Worm (Caenorhabditis elegans): ENCODE data around the gene F53F4.4.

The F53F4.4 gene

ce11 chrV:13593083-13593482 is at the start of gene F53F4.4:
TSS of gene F53F4.4 (plus strand) at chrV:13593383.
- TF ChIP-seq elt-3 (tag; optimal IDR thresholded peaks at IDR 0.05) (no peak), aly-2 (tag; optimal IDR thresholded peaks at IDR 0.05) (no peak), efl-1 (optimal IDR thresholded peaks at IDR 0.05) (no peak), efl-1 (GFP tag; optimal IDR thresholded peaks at IDR 0.05 in 1 of 2) (peak in 1 of 2 experiments; percentile 67), blmp-1 (tag; optimal IDR thresholded peaks at IDR 0.05) (peak; percentile 59)

- peak; percentile 67 for TF ChIP-seq fkh-4 (tag; optimal IDR thresholded peaks at IDR 0.05; ENCODE audit: borderline replicate concordance)
- no peak for TF ChIP-seq fkh-10 (GFP tag; optimal IDR thresholded peaks at IDR 0.05)
- TF ChIP-seq lin-35 (GFP tag; optimal IDR thresholded peaks at IDR 0.05), result peak; percentile 73
- TF ChIP-seq ztf-4 (tag; optimal IDR thresholded peaks at IDR 0.05), result no peak
- TF ChIP-seq nhr-28 (tag; optimal IDR thresholded peaks at IDR 0.05), result no peak
- TF ChIP-seq lin-39 (tag; optimal IDR thresholded peaks at IDR 0.05), result no peak
- TF ChIP-seq C16A3.4 (tag; optimal IDR thresholded peaks at IDR 0.05), result peak; percentile 24
- peak; percentile 8 for TF ChIP-seq fos-1 (tag; optimal IDR thresholded peaks at IDR 0.05)
- TF ChIP-seq C04F5.9 (tag; optimal IDR thresholded peaks at IDR 0.05), result peak; percentile 8
- no peak for TF ChIP-seq tlp-1 (tag; optimal IDR thresholded peaks at IDR 0.05)
- TF ChIP-seq lin-14 (GFP tag; optimal IDR thresholded peaks at IDR 0.05), result peak; percentile 70
- TF ChIP-seq ama-1 (optimal IDR thresholded peaks at IDR 0.05), result no peak
- TF ChIP-seq nhr-84 (tag; optimal IDR thresholded peaks at IDR 0.05), result no peak
- TF ChIP-seq tbx-2 (tag; optimal IDR thresholded peaks at IDR 0.05), result peak; percentile 62
- no peak for TF ChIP-seq nhr-77 (tag; optimal IDR thresholded peaks at IDR 0.05)
- TF ChIP-seq sup-37 (GFP tag; optimal IDR thresholded peaks at IDR 0.05), result no peak
- TF ChIP-seq mab-9 (GFP tag; IDR thresholded peaks at IDR 0.05), result no peak
- TF ChIP-seq mef-2 (tag; optimal IDR thresholded peaks at IDR 0.05), result no peak
- TF ChIP-seq efl-3 (GFP tag; optimal IDR thresholded peaks at IDR 0.05), result no peak
- peak; percentile 17 for TF ChIP-seq F16B12.6 (tag; optimal IDR thresholded peaks at IDR 0.05)
- TF ChIP-seq lir-3 (tag; optimal IDR thresholded peaks at IDR 0.05; ENCODE audit: poor library complexity), result peak; percentile 88
- no peak for TF ChIP-seq ceh-63 (GFP tag; optimal IDR thresholded peaks at IDR 0.05)
- no peak for TF ChIP-seq ets-5 (GFP tag; IDR thresholded peaks at IDR 0.05)
- TF ChIP-seq nhr-237 (tag; optimal IDR thresholded peaks at IDR 0.05), result no peak
- peak; percentile 62 for TF ChIP-seq isw-1 (GFP tag; IDR thresholded peaks at IDR 0.05)
- peak; percentile 65 for TF ChIP-seq nhr-19 (GFP tag; conservative IDR thresholded peaks at IDR 0.05)
- no peak for TF ChIP-seq pag-3 (tag; optimal IDR thresholded peaks at IDR 0.05; ENCODE audit: borderline replicate concordance, insufficient read depth)
- TF ChIP-seq dsc-1 (tag; optimal IDR thresholded peaks at IDR 0.05), result peak; percentile 55
- peak; percentile 56 for TF ChIP-seq mep-1 (tag; optimal IDR thresholded peaks at IDR 0.05)
- TF ChIP-seq alr-1 (tag; optimal IDR thresholded peaks at IDR 0.05; ENCODE audit: borderline replicate concordance), result no peak
- no peak for TF ChIP-seq pqm-1 (tag; optimal IDR thresholded peaks at IDR 0.05)
- TF ChIP-seq nhr-76 (tag; optimal IDR thresholded peaks at IDR 0.05), result no peak
- peak; percentile 58 for TF ChIP-seq xbp-1 (tag; optimal IDR thresholded peaks at IDR 0.05)
- TF ChIP-seq C34B4.2 (tag; optimal IDR thresholded peaks at IDR 0.05), result no peak
- no peak for TF ChIP-seq unc-30 (tag; optimal IDR thresholded peaks at IDR 0.05)
- TF ChIP-seq nhr-47 (tag; optimal IDR thresholded peaks at IDR 0.05), result peak; percentile 73
- no peak for TF ChIP-seq ces-1 (GFP tag; optimal IDR thresholded peaks at IDR 0.05)
- peak; percentile 20 for TF ChIP-seq blmp-1 (tag; optimal IDR thresholded peaks at IDR 0.05)
- TF ChIP-seq nhr-12 (tag; optimal IDR thresholded peaks at IDR 0.05), result no peak
- no peak for TF ChIP-seq Y116A8C.19 (tag; optimal IDR thresholded peaks at IDR 0.05; ENCODE audit: borderline replicate concordance)
- peak; percentile 50 for TF ChIP-seq swsn-7 (tag; optimal IDR thresholded peaks at IDR 0.05)
- TF ChIP-seq ceh-8 (GFP tag; optimal IDR thresholded peaks at IDR 0.05), result peak; percentile 20
- TF ChIP-seq irx-1 (tag; optimal IDR thresholded peaks at IDR 0.05), result peak; percentile 80
- TF ChIP-seq ztf-11 (tag; optimal IDR thresholded peaks at IDR 0.05), result peak in 1 of 2 experiments; percentile 72
- TF ChIP-seq jun-1 (tag; optimal IDR thresholded peaks at IDR 0.05), result peak; percentile 27
- no peak for TF ChIP-seq unc-130 (tag; optimal IDR thresholded peaks at IDR 0.05)
- peak; percentile 58 for TF ChIP-seq nhr-20 (tag; optimal IDR thresholded peaks at IDR 0.05)
- TF ChIP-seq aha-1 (tag; optimal IDR thresholded peaks at IDR 0.05), result no peak
- peak; percentile 48 for TF ChIP-seq lin-15B (tag; optimal IDR thresholded peaks at IDR 0.05)
Observed at ce11 chrV:13551601-13552000, 41.6 kb upstream of the F53F4.4 start, which contains the start of the genes C56A3.4 and C56A3.5. TSS of gene C56A3.4 (minus strand) at chrV:13551754. TSS of gene C56A3.5 (plus strand) at chrV:13551967.
